Worm (Caenorhabditis elegans): ENCODE data around the gene T24B8.3.
A peak's percentile ranks its signal among the peaks of the same experiment; 100 is the strongest.

ce11 chrII:9009976-9010702 lies 50.8 kb downstream of the T24B8.3 start:
- no peak for TF ChIP-seq tbx-2 (tag; optimal IDR thresholded peaks at IDR 0.05)
- no peak for TF ChIP-seq aly-2 (tag; optimal IDR thresholded peaks at IDR 0.05)
- peak; percentile 36 for TF ChIP-seq elt-2 (tag; optimal IDR thresholded peaks at IDR 0.05)
- no peak for TF ChIP-seq unc-62 (GFP tag; optimal IDR thresholded peaks at IDR 0.05)
- TF ChIP-seq nhr-11 (tag; optimal IDR thresholded peaks at IDR 0.05): no peak

Measured in whole organism, L3 larva.